Worm (Caenorhabditis elegans) whole organism, L4/young adult: ENCODE measurements around the gene ZK177.3.
"Not testable (repeated sequence)": the region's sequence is repeated elsewhere in the genome, so short reads cannot be mapped to it uniquely, and the experiment has no call there.

Experiments used
- W03F9.2 ChIP-seq: fragments of 150-350 bp; optimal IDR thresholded peaks from 2 replicates; lab custom pipeline; 2014; ENCODE audit warnings: missing biosample characterization, missing genetic modification characterization
- dao-5 ChIP-seq: sonication (generic microtip); optimal IDR thresholded peaks from 2 replicates; lab custom pipeline; 2016; ENCODE audit warnings: missing genotype, missing genetic modification characterization, moderate library complexity, missing compliant biosample characterization
- him-1 ChIP-seq: sonication (generic microtip); optimal IDR thresholded peaks from 2 replicates; lab custom pipeline; 2016; ENCODE audit warnings: missing genotype, missing genetic modification reagents, missing genetic modification characterization, missing compliant biosample characterization

- not testable (repeated sequence) for TF ChIP-seq W03F9.2, dao-5, him-1 (tag; lab: Kevin White, UChicago)
Measured at ce11 chrII:5534939-5535338, 19.3 kb downstream of the ZK177.3 start, which contains the start of gene hlh-25.
